Worm (Caenorhabditis elegans) whole organism, young adult: ENCODE results near the gene ugt-3.
A peak's percentile ranks its signal among the peaks of the same experiment; 100 is the strongest.

Experiments
- B0261.1 ChIP-seq: sonication (generic microtip); optimal IDR thresholded peaks from 2 replicates; lab custom pipeline; 2016; ENCODE audit warnings: mild to moderate bottlenecking, missing genetic modification characterization, moderate library complexity, missing compliant biosample characterization
- C06A6.2 ChIP-seq: fragments of 200-800 bp; sonication (Bioruptor generic); conservative IDR thresholded peaks from 2 replicates; pipeline ENCODE4 v1.3.6; 2022; ENCODE audit warnings: missing genetic modification characterization, missing compliant biosample characterization
- F55B11.4 ChIP-seq: sonication (generic microtip); optimal IDR thresholded peaks from 2 replicates; lab custom pipeline; 2016; ENCODE audit warnings: missing compliant biosample characterization, missing genetic modification characterization, borderline replicate concordance; ENCODE audit not compliant: insufficient read depth
- K11D2.4 ChIP-seq: fragments of 200-800 bp; sonication (Bioruptor generic); IDR thresholded peaks from 2 replicates; pipeline ENCODE4 v1.3.6; 2022; ENCODE audit warnings: missing genetic modification reagents, missing genetic modification characterization, missing compliant biosample characterization
- Y56A3A.18 ChIP-seq: fragments of 200-800 bp; sonication (Bioruptor generic); IDR thresholded peaks from 2 replicates; pipeline ENCODE4 v1.3.6; 2022; ENCODE audit warnings: missing genetic modification reagents, missing genetic modification characterization, missing compliant biosample characterization
- Y67H2A.10 ChIP-seq: fragments of 200-800 bp; sonication (Bioruptor generic); conservative IDR thresholded peaks from 2 replicates; pipeline ENCODE4 v1.3.6; 2022; ENCODE audit warnings: missing genetic modification reagents, missing genetic modification characterization, missing compliant biosample characterization
- Y95B8A.8 ChIP-seq: fragments of 200-800 bp; sonication (Bioruptor generic); IDR thresholded peaks from 2 replicates; pipeline ENCODE4 v1.3.6; 2022; ENCODE audit warnings: missing genetic modification reagents, missing genetic modification characterization, missing compliant biosample characterization
- ZK185.1 ChIP-seq: sonication (generic microtip); optimal IDR thresholded peaks from 2 replicates; lab custom pipeline; 2016; ENCODE audit warnings: mild to moderate bottlenecking, missing genetic modification characterization, missing compliant biosample characterization; ENCODE audit not compliant: poor library complexity, severe bottlenecking
- ama-1 ChIP-seq, 3 experiments: fragments of 150-350 bp in 1 of 3; sonication (generic microtip) in 2 of 3; optimal IDR thresholded peaks; 2 replicates each; lab custom pipeline; 2014 to 2018; ENCODE audit warnings: missing biosample characterization in 2 of 3, missing genetic modification characterization in 2 of 3, missing genetic modification reagents in 2 of 3
- attf-5 ChIP-seq: fragments of 200-800 bp; sonication (Bioruptor generic); optimal IDR thresholded peaks from 2 replicates; lab custom pipeline; 2018; ENCODE audit warnings: mild to moderate bottlenecking, missing genetic modification characterization, missing compliant biosample characterization
- ccch-3 ChIP-seq: fragments of 200-800 bp; sonication (Bioruptor generic); optimal IDR thresholded peaks from 2 replicates; lab custom pipeline; 2018; ENCODE audit warnings: mild to moderate bottlenecking, missing genetic modification characterization, missing compliant biosample characterization
- cebp-1 ChIP-seq, 2 experiments: fragments of 200-800 bp in 1 of 2; sonication (Bioruptor generic) in 1 of 2; sonication (generic microtip) in 1 of 2; IDR thresholded peaks in 1 of 2; optimal IDR thresholded peaks in 1 of 2; 2 replicates each; pipeline versions ENCODE4 v1.3.6 to Lab custom; 2017 to 2022; ENCODE audit warnings: missing compliant biosample characterization in 2 of 2, missing genetic modification characterization in 2 of 2, mild to moderate bottlenecking in 1 of 2, missing genetic modification reagents in 1 of 2, moderate library complexity in 1 of 2
- cebp-2 ChIP-seq: fragments of 200-800 bp; sonication (Bioruptor generic); IDR thresholded peaks from 2 replicates; pipeline ENCODE4 v1.3.6; 2022; ENCODE audit warnings: missing genetic modification characterization, missing compliant biosample characterization
- ceh-100 ChIP-seq: fragments of 200-800 bp; sonication (Bioruptor generic); IDR thresholded peaks from 2 replicates; pipeline ENCODE4 v1.3.6; 2022; ENCODE audit warnings: missing genetic modification reagents, missing genetic modification characterization, missing compliant biosample characterization
- ceh-27 ChIP-seq: fragments of 200-800 bp; sonication (Bioruptor generic); optimal IDR thresholded peaks from 2 replicates; lab custom pipeline; 2018; ENCODE audit warnings: mild to moderate bottlenecking, missing genetic modification characterization, moderate library complexity, missing compliant biosample characterization
- ceh-79 ChIP-seq: sonication (generic microtip); optimal IDR thresholded peaks from 2 replicates; lab custom pipeline; 2017; ENCODE audit warnings: mild to moderate bottlenecking, missing genetic modification characterization, missing compliant biosample characterization
- dpl-1 ChIP-seq: fragments of 150-350 bp; optimal IDR thresholded peaks from 2 replicates; lab custom pipeline; 2014; ENCODE audit warnings: missing biosample characterization, missing genetic modification reagents, missing genetic modification characterization
- egl-44 ChIP-seq: fragments of 200-800 bp; sonication (Bioruptor generic); IDR thresholded peaks from 2 replicates; pipeline ENCODE4 v1.3.6; 2022; ENCODE audit warnings: missing genetic modification reagents, missing genetic modification characterization, missing compliant biosample characterization
- egrh-3 ChIP-seq: fragments of 200-800 bp; sonication (Bioruptor generic); IDR thresholded peaks from 2 replicates; pipeline ENCODE4 v1.3.6; 2022; ENCODE audit warnings: missing genetic modification reagents, missing genetic modification characterization, missing compliant biosample characterization
- gei-17 ChIP-seq: fragments of 200-800 bp; sonication (Bioruptor generic); optimal IDR thresholded peaks from 2 replicates; lab custom pipeline; 2018; ENCODE audit warnings: mild to moderate bottlenecking, missing genetic modification characterization, missing compliant biosample characterization
- him-1 ChIP-seq: sonication (generic microtip); optimal IDR thresholded peaks from 2 replicates; lab custom pipeline; 2016; ENCODE audit warnings: missing genotype, missing genetic modification reagents, missing genetic modification characterization, missing compliant biosample characterization
- hlh-12 ChIP-seq: sonication (generic microtip); optimal IDR thresholded peaks from 2 replicates; lab custom pipeline; 2016; ENCODE audit warnings: missing genetic modification characterization, missing compliant biosample characterization
- hmg-20 ChIP-seq: fragments of 200-800 bp; sonication (Bioruptor generic); IDR thresholded peaks from 2 replicates; pipeline ENCODE4 v1.3.6; 2022; ENCODE audit warnings: missing genetic modification reagents, missing genetic modification characterization, missing compliant biosample characterization
- hrde-1 ChIP-seq: sonication (generic microtip); optimal IDR thresholded peaks from 2 replicates; lab custom pipeline; 2016; ENCODE audit warnings: missing genetic modification characterization, mild to moderate bottlenecking, missing compliant biosample characterization, moderate library complexity, missing genotype, missing genetic modification reagents, borderline replicate concordance
- lag-1 ChIP-seq: fragments of 200-800 bp; sonication (Bioruptor generic); IDR thresholded peaks from 2 replicates; pipeline ENCODE4 v1.3.6; 2022; ENCODE audit warnings: missing genetic modification reagents, missing genetic modification characterization, missing compliant biosample characterization
- lin-26 ChIP-seq: fragments of 200-800 bp; sonication (Bioruptor generic); IDR thresholded peaks from 2 replicates; pipeline ENCODE4 v1.3.6; 2022; ENCODE audit warnings: missing genetic modification reagents, missing genetic modification characterization, missing compliant biosample characterization
- lin-35 ChIP-seq, 3 experiments: fragments of 150-350 bp in 2 of 3; sonication (generic microtip) in 1 of 3; optimal IDR thresholded peaks; 2 replicates each; lab custom pipeline; 2014 to 2018; ENCODE audit warnings: missing biosample characterization in 3 of 3, missing genetic modification characterization in 3 of 3, missing genetic modification reagents in 3 of 3
- lin-54 ChIP-seq: fragments of 200-800 bp; sonication (Bioruptor generic); optimal IDR thresholded peaks from 2 replicates; lab custom pipeline; 2018; ENCODE audit warnings: mild to moderate bottlenecking, missing genetic modification characterization, missing compliant biosample characterization
- lir-1 ChIP-seq: fragments of 200-800 bp; sonication (Bioruptor generic); conservative IDR thresholded peaks from 2 replicates; pipeline ENCODE4 v1.3.6; 2022; ENCODE audit warnings: missing genetic modification reagents, missing genetic modification characterization, missing compliant biosample characterization
- mcd-1 ChIP-seq: fragments of 200-800 bp; sonication (Bioruptor generic); IDR thresholded peaks from 2 replicates; pipeline ENCODE4 v1.3.6; 2022; ENCODE audit warnings: missing genetic modification reagents, missing genetic modification characterization, missing compliant biosample characterization
- nfyb-1 ChIP-seq: fragments of 200-800 bp; sonication (Bioruptor generic); IDR thresholded peaks from 2 replicates; pipeline ENCODE4 v1.3.6; 2022; ENCODE audit warnings: missing genetic modification reagents, missing genetic modification characterization, missing compliant biosample characterization
- nhr-120 ChIP-seq: fragments of 200-800 bp; sonication (Bioruptor generic); IDR thresholded peaks from 2 replicates; pipeline ENCODE4 v1.3.6; 2022; ENCODE audit warnings: missing genetic modification characterization, missing compliant biosample characterization
- nhr-179 ChIP-seq: sonication (generic microtip); optimal IDR thresholded peaks from 2 replicates; lab custom pipeline; 2016; ENCODE audit warnings: mild to moderate bottlenecking, missing genetic modification characterization, missing compliant biosample characterization
- rec-8 ChIP-seq, 2 experiments: sonication (generic microtip); optimal IDR thresholded peaks; 2 replicates each; lab custom pipeline; 2016; ENCODE audit warnings: mild to moderate bottlenecking in 2 of 2, missing genetic modification characterization in 2 of 2, missing genetic modification reagents in 2 of 2, missing genotype in 2 of 2, missing biosample characterization in 1 of 2, missing compliant biosample characterization in 1 of 2, moderate library complexity in 1 of 2
- unc-130 ChIP-seq: sonication (generic microtip); optimal IDR thresholded peaks from 2 replicates; lab custom pipeline; 2016; ENCODE audit warnings: missing genetic modification reagents, missing genetic modification characterization, missing compliant biosample characterization
- zim-3 ChIP-seq: sonication (generic microtip); optimal IDR thresholded peaks from 2 replicates; lab custom pipeline; 2017; ENCODE audit warnings: mild to moderate bottlenecking, missing genetic modification characterization, moderate library complexity, missing compliant biosample characterization
- ztf-26 ChIP-seq: sonication (generic microtip); optimal IDR thresholded peaks from 2 replicates; lab custom pipeline; 2017; ENCODE audit warnings: missing genetic modification characterization, missing compliant biosample characterization

The ugt-3 gene

DNA sequence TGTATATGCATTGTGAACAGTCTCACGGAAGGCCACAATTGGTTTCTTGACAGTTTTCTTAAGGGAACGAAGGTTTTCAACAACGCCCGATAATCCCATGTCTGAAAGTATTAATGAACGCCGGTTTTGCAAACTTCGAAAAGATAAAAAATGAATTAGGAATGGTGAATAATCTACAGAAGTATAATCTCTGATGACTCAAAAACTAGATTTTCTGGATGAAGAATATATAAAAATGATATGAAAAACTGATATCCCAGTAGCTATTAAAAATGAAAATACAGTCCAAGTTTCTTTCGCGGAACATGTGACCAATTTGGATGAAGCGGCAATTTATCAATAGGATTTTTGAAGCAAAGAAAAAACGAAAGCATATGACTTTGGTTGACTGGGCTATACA, 14.0 kb upstream of the ugt-3 start, which contains the start of gene ZC443.3 (continued):
- TF ChIP-seq ztf-26 (tag; lab: Kevin White, UChicago) (no peak), mcd-1 (no peak)

DNA sequence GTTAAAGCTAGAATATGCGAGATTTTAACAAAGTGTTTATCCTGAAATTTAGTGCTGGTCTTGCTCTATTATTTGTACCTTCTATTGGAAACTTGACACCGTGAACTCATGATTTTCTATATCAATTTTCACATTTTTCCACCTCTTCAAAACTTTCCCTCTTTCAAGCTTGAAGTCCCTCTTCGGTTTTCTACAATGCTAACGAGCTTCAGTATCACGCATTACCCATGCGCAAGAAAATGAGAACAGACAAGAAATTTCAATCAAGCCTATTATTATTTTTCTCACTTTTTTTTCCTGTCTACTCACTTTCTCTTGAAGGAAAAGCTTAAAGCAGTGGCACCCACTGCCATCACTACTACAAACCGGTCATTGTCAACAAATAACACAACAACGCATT, 11.7 kb upstream of the ugt-3 start:
- no peak for TF ChIP-seq lin-35 (GFP tag; optimal IDR thresholded peaks at IDR 0.05; lab: Kevin White, UChicago)
- TF ChIP-seq cebp-2: no peak
- TF ChIP-seq hrde-1 (tag; lab: Kevin White, UChicago): no peak
- 0 out of 2 replicates have a peak, but pooled peaks have one; percentile 63 for TF ChIP-seq nfyb-1 (GFP tag; lab: Robert Waterston, UW)
- TF ChIP-seq ama-1 (optimal IDR thresholded peaks at IDR 0.05; lab: Kevin White, UChicago): no peak
- TF ChIP-seq ama-1 (GFP tag; optimal IDR thresholded peaks at IDR 0.05; lab: Kevin White, UChicago): peak in 1 of 2 experiments; percentile 55
- TF ChIP-seq ZK185.1 (tag; lab: Kevin White, UChicago): no peak
- no peak for TF ChIP-seq hmg-20 (GFP tag; lab: Robert Waterston, UW)
- TF ChIP-seq lir-1 (GFP tag; lab: Robert Waterston, UW): peak; percentile 43; the same call in 1 of the 2 replicates
- TF ChIP-seq cebp-1 (GFP tag; IDR thresholded peaks at IDR 0.05; lab: Robert Waterston, UW): no peak
- peak; percentile 23 for TF ChIP-seq cebp-1 (tag; optimal IDR thresholded peaks at IDR 0.05; lab: Kevin White, UChicago)
- 0 out of 2 replicates have a peak, but pooled peaks have one; percentile 14 for TF ChIP-seq K11D2.4 (GFP tag; lab: Robert Waterston, UW)
- TF ChIP-seq B0261.1 (tag; lab: Kevin White, UChicago): no peak
- TF ChIP-seq nhr-120 (GFP tag; lab: Robert Waterston, UW): no peak
- 0 out of 2 replicates have a peak, but pooled peaks have one; percentile 20 for TF ChIP-seq Y95B8A.8 (GFP tag; lab: Robert Waterston, UW)
- no peak for TF ChIP-seq Y67H2A.10 (GFP tag; lab: Robert Waterston, UW)
- TF ChIP-seq egl-44 (GFP tag; lab: Robert Waterston, UW): no peak
- TF ChIP-seq C06A6.2: peak; percentile 12; the same call in 1 of the 2 replicates
- no peak for TF ChIP-seq ceh-100 (GFP tag; lab: Robert Waterston, UW)
- no peak for TF ChIP-seq egrh-3 (GFP tag; lab: Robert Waterston, UW)

DNA sequence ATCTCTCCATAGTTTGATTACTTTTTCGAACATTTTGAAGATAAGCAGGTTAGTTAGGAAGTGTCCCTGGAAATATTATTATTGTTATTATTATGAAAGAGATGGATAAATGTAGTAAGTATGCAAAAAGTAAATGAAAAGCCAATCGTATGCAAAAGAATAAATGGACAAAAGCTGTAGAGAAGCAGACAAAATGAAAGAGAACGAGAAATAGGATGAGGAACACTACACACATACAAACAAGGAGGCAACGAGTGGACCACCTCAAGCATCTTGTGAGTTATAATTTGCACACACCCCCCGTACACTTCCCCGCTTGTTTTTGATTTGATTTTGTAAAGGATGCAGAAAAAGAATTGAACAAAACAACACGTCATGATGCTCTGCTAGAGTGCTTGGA, 11.1 kb upstream of the ugt-3 start, which contains the start of gene ZC443.2:
TSS of gene ZC443.2 (minus strand) at position 67 of the 400 bp plus-strand sequence.
- TF ChIP-seq cebp-1 (GFP tag; IDR thresholded peaks at IDR 0.05; lab: Robert Waterston, UW) (no peak), cebp-1 (tag; optimal IDR thresholded peaks at IDR 0.05; lab: Kevin White, UChicago) (no peak), hmg-20 (GFP tag; lab: Robert Waterston, UW) (no peak), ceh-27 (GFP tag; lab: Kevin White, UChicago) (peak; percentile 47)

DNA sequence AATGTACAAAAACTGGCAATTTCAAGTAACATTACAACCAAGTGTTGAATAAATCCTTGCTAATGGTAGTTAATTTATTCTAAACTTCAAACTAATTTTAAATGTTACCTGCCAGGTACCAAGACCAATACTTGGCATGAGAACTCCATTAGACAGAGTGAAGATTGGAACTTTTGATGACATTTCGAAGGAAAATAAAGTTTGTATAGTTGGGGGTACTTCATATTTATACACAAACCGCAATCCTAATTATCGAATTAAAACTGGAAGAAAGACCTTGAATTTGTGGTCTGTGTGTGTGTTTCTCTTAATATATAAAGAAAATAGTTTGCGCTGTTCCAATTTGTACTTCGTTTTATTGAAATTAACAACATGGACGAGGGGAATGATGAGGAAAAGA, 9.8 kb upstream of the ugt-3 start, which contains the start of gene ZC443.1:
TSS of gene ZC443.1 (minus strand) at position 205 of the 400 bp plus-strand sequence.
- TF ChIP-seq ceh-79 (no peak), nhr-179 (tag; lab: Kevin White, UChicago) (no peak), hlh-12 (no peak)

DNA sequence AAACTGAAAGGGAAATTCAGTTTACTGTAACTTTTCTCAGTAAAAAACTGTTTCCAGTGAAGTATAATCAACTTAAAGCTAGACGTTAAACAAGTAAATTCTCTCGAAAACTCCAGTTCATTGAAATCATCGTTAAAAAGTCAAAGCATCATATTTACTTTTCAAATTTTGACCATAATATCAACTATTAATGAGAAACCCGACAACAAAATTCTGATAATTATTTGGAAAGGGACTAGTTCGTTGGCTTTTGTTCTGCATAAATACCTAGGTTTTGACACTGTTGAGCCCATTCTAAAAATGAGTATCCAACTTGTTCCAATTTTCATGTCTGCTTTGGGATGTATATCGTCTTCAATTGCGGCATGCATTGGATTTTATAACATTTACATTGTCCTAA, 6.1 kb upstream of the ugt-3 start, which contains the start of gene ZC443.7:
TSS of gene ZC443.7 (plus strand) at position 301 of the 400 bp plus-strand sequence.
- no peak for TF ChIP-seq Y56A3A.18 (GFP tag; lab: Robert Waterston, UW)
- TF ChIP-seq him-1 (tag; lab: Kevin White, UChicago): no peak
- TF ChIP-seq ama-1 (optimal IDR thresholded peaks at IDR 0.05; lab: Kevin White, UChicago): no peak
- TF ChIP-seq ama-1 (GFP tag; optimal IDR thresholded peaks at IDR 0.05; lab: Kevin White, UChicago): no peak
- TF ChIP-seq unc-130: no peak
- no peak for TF ChIP-seq F55B11.4 (tag; lab: Kevin White, UChicago)
- TF ChIP-seq lag-1 (GFP tag; lab: Robert Waterston, UW): no peak
- TF ChIP-seq dpl-1 (GFP tag; lab: Kevin White, UChicago): no peak
- no peak for TF ChIP-seq gei-17 (GFP tag; lab: Kevin White, UChicago)
- TF ChIP-seq lin-26 (GFP tag; lab: Robert Waterston, UW): no peak
- TF ChIP-seq attf-5: no peak
- no peak for TF ChIP-seq lin-54
- no peak for TF ChIP-seq zim-3 (tag; lab: Kevin White, UChicago)
- no peak for TF ChIP-seq ccch-3
- no peak for TF ChIP-seq rec-8 (tag; optimal IDR thresholded peaks at IDR 0.05; lab: Kevin White, UChicago)
